Fruit fly (Drosophila melanogaster) whole organism, pupa: ENCODE measurements around the gene CG15546.

Source experiments
- CG10348 ChIP-seq: fragments of 200-800 bp; sonication (Bioruptor generic); IDR thresholded peaks from 2 replicates; pipeline ENCODE4 v1.3.6; 2022; ENCODE audit warnings: missing biosample characterization, missing genetic modification characterization
- CG12605 ChIP-seq: fragments of 200-800 bp; sonication (Bioruptor generic); IDR thresholded peaks from 2 replicates; pipeline ENCODE4 v1.3.6; 2022; ENCODE audit warnings: missing biosample characterization, missing genetic modification characterization
- CG13204 ChIP-seq: fragments of 200-800 bp; sonication (Bioruptor generic); optimal IDR thresholded peaks from 2 replicates; lab custom pipeline; 2018; ENCODE audit warnings: missing biosample characterization, mild to moderate bottlenecking, missing genetic modification characterization, moderate library complexity
- CG14655 ChIP-seq: fragments of 200-800 bp; sonication (Bioruptor generic); optimal IDR thresholded peaks from 3 replicates; lab custom pipeline; 2017; ENCODE audit warnings: mild to moderate bottlenecking, missing biosample characterization, missing genetic modification reagents, missing genetic modification characterization
- CG15710 ChIP-seq: fragments of 200-800 bp; sonication (Bioruptor generic); optimal IDR thresholded peaks from 2 replicates; lab custom pipeline; 2018; ENCODE audit warnings: missing biosample characterization, mild to moderate bottlenecking, missing genetic modification characterization, moderate library complexity
- CG17806 ChIP-seq: fragments of 200-800 bp; sonication (Bioruptor generic); optimal IDR thresholded peaks from 2 replicates; lab custom pipeline; 2018; ENCODE audit warnings: missing biosample characterization, mild to moderate bottlenecking, missing genetic modification characterization, moderate library complexity
- CG32121 ChIP-seq: fragments of 200-800 bp; sonication (Bioruptor generic); IDR thresholded peaks from 2 replicates; pipeline ENCODE4 v1.3.6; 2022; ENCODE audit warnings: missing biosample characterization, missing genetic modification characterization
- CG34367 ChIP-seq: fragments of 200-800 bp; sonication (Bioruptor generic); optimal IDR thresholded peaks from 2 replicates; lab custom pipeline; 2018; ENCODE audit warnings: missing biosample characterization, mild to moderate bottlenecking, missing genetic modification characterization
- CG4496 ChIP-seq: fragments of 200-800 bp; sonication (Bioruptor generic); IDR thresholded peaks from 3 replicates; pipeline ENCODE4 v1.3.6; 2022; ENCODE audit warnings: missing biosample characterization, missing genetic modification characterization
- CG8159 ChIP-seq: fragments of 200-800 bp; sonication (Bioruptor generic); optimal IDR thresholded peaks from 3 replicates; lab custom pipeline; 2018; ENCODE audit warnings: missing biosample characterization, mild to moderate bottlenecking, missing genetic modification characterization, moderate library complexity
- CG8301 ChIP-seq: fragments of 200-800 bp; sonication (Bioruptor generic); optimal IDR thresholded peaks from 2 replicates; lab custom pipeline; 2018; ENCODE audit warnings: missing biosample characterization, mild to moderate bottlenecking, missing genetic modification characterization
- CG9948 ChIP-seq: fragments of 200-800 bp; sonication (Bioruptor generic); optimal IDR thresholded peaks from 2 replicates; lab custom pipeline; 2018; ENCODE audit warnings: missing biosample characterization, mild to moderate bottlenecking, missing genetic modification characterization, moderate library complexity
- D1 ChIP-seq: fragments of 200-800 bp; sonication (Bioruptor generic); optimal IDR thresholded peaks from 2 replicates; lab custom pipeline; 2018; ENCODE audit warnings: missing biosample characterization, mild to moderate bottlenecking, missing genetic modification characterization, moderate library complexity
- EcR ChIP-seq: fragments of 200-800 bp; sonication (Bioruptor generic); optimal IDR thresholded peaks from 3 replicates; lab custom pipeline; 2019; ENCODE audit warnings: missing biosample characterization, missing genetic modification characterization, mild to moderate bottlenecking, moderate library complexity, missing genetic modification reagents
- Ets98B ChIP-seq: fragments of 200-800 bp; sonication (Bioruptor generic); IDR thresholded peaks from 2 replicates; pipeline ENCODE4 v1.3.6; 2022; ENCODE audit warnings: missing biosample characterization, missing genetic modification characterization
- Pif1A ChIP-seq: fragments of 200-800 bp; sonication (Bioruptor generic); optimal IDR thresholded peaks from 3 replicates; lab custom pipeline; 2016; ENCODE audit warnings: missing biosample characterization, missing genetic modification characterization
- Pif1B ChIP-seq: fragments of 200-800 bp; sonication (Bioruptor generic); optimal IDR thresholded peaks from 3 replicates; lab custom pipeline; 2016; ENCODE audit warnings: missing biosample characterization, missing genetic modification characterization
- Snoo ChIP-seq: fragments of 200-800 bp; sonication (Bioruptor generic); optimal IDR thresholded peaks from 3 replicates; lab custom pipeline; 2017; ENCODE audit warnings: missing biosample characterization, mild to moderate bottlenecking, missing genetic modification characterization, inconsistent platforms
- fd96Ca ChIP-seq: fragments of 200-800 bp; sonication (Bioruptor generic); IDR thresholded peaks from 3 replicates; pipeline ENCODE4 v1.3.6; 2022; ENCODE audit warnings: missing biosample characterization, missing genetic modification characterization
- gl ChIP-seq: fragments of 200-800 bp; sonication (Bioruptor generic); optimal IDR thresholded peaks from 2 replicates; lab custom pipeline; 2018; ENCODE audit warnings: missing biosample characterization, mild to moderate bottlenecking, missing genetic modification characterization
- rn ChIP-seq: fragments of 200-800 bp; sonication (Bioruptor generic); IDR thresholded peaks from 2 replicates; pipeline ENCODE4 v1.3.6; 2022; ENCODE audit warnings: missing biosample characterization, missing genetic modification characterization

The CG15546 gene

dm6 chr3R:30840741-30841140 lies 35.2 kb downstream of the CG15546 start:
- TF ChIP-seq CG8159 (tag; lab: Kevin White, UChicago) (no peak), CG13204 (peak; percentile 74), EcR (GFP tag; lab: Kevin White, UChicago) (peak; percentile 62)

dm6 chr3R:30833078-30833477 lies 42.9 kb downstream of the CG15546 start:
- peak; percentile 51 for TF ChIP-seq CG32121 (GFP tag; lab: Robert Waterston, UW)
- TF ChIP-seq rn, result no peak
- 0 out of 3 replicates have a peak, but pooled peaks have one; percentile 25 for TF ChIP-seq fd96Ca (GFP tag; lab: Robert Waterston, UW)
- TF ChIP-seq CG13204, result no peak
- peak; percentile 71 for TF ChIP-seq CG14655 (GFP tag; lab: Kevin White, UChicago)
- no peak for TF ChIP-seq gl (tag; lab: Kevin White, UChicago)
- TF ChIP-seq CG8301 (tag; lab: Kevin White, UChicago), result peak; percentile 73
- peak; percentile 18 for TF ChIP-seq CG34367 (tag; lab: Kevin White, UChicago)
- peak; percentile 43 for TF ChIP-seq CG17806 (tag; lab: Kevin White, UChicago)
- peak; percentile 52 for TF ChIP-seq EcR (GFP tag; lab: Kevin White, UChicago)
- TF ChIP-seq CG10348, result no peak
- TF ChIP-seq CG15710 (tag; lab: Kevin White, UChicago), result peak; percentile 20
- TF ChIP-seq CG8159 (tag; lab: Kevin White, UChicago), result peak; percentile 26
- peak; percentile 25 for TF ChIP-seq Pif1B
- peak; percentile 17; the same call in 1 of the 2 replicates for TF ChIP-seq CG12605 (GFP tag; lab: Robert Waterston, UW)
- peak; percentile 26 for TF ChIP-seq Pif1A (GFP tag; lab: Kevin White, UChicago)
- TF ChIP-seq Ets98B (GFP tag; lab: Robert Waterston, UW), result peak; percentile 35; the same call in 1 of the 2 replicates
- no peak for TF ChIP-seq Snoo (tag; lab: Kevin White, UChicago)
- peak; percentile 73 for TF ChIP-seq CG4496
- no peak for TF ChIP-seq D1
- TF ChIP-seq CG9948 (tag; lab: Kevin White, UChicago), result peak; percentile 53

- no peak for TF ChIP-seq CG12605 (GFP tag; lab: Robert Waterston, UW)
- TF ChIP-seq CG13204, result no peak
- TF ChIP-seq CG14655 (GFP tag; lab: Kevin White, UChicago), result no peak
- no peak for TF ChIP-seq Snoo (tag; lab: Kevin White, UChicago)
- no peak for TF ChIP-seq fd96Ca (GFP tag; lab: Robert Waterston, UW)
- no peak for TF ChIP-seq CG15710 (tag; lab: Kevin White, UChicago)
- no peak for TF ChIP-seq EcR (GFP tag; lab: Kevin White, UChicago)
- no peak for TF ChIP-seq Pif1B
- no peak for TF ChIP-seq CG10348
- TF ChIP-seq CG8301 (tag; lab: Kevin White, UChicago), result no peak
Measured at dm6 chr3R:30832130-30832529, 43.9 kb downstream of the CG15546 start.

dm6 chr3R:30828433-30829034 lies 47.5 kb downstream of the CG15546 start:
- no peak for TF ChIP-seq Pif1B
- peak; percentile 7 for TF ChIP-seq Snoo (tag; lab: Kevin White, UChicago)
- no peak for TF ChIP-seq CG8159 (tag; lab: Kevin White, UChicago)
- TF ChIP-seq CG9948 (tag; lab: Kevin White, UChicago), result no peak
- no peak for TF ChIP-seq CG8301 (tag; lab: Kevin White, UChicago)
- TF ChIP-seq CG10348, result no peak
- TF ChIP-seq rn, result no peak
- 0 out of 2 replicates have a peak, but pooled peaks have one; percentile 34 for TF ChIP-seq CG32121 (GFP tag; lab: Robert Waterston, UW)
- peak; percentile 44; the same call in 1 of the 2 replicates for TF ChIP-seq Ets98B (GFP tag; lab: Robert Waterston, UW)
- TF ChIP-seq CG17806 (tag; lab: Kevin White, UChicago), result no peak
- no peak for TF ChIP-seq CG34367 (tag; lab: Kevin White, UChicago)
- TF ChIP-seq CG13204, result no peak
- TF ChIP-seq fd96Ca (GFP tag; lab: Robert Waterston, UW), result no peak
- no peak for TF ChIP-seq D1
- no peak for TF ChIP-seq gl (tag; lab: Kevin White, UChicago)
- no peak for TF ChIP-seq CG14655 (GFP tag; lab: Kevin White, UChicago)
- TF ChIP-seq CG15710 (tag; lab: Kevin White, UChicago), result peak; percentile 1
- no peak for TF ChIP-seq EcR (GFP tag; lab: Kevin White, UChicago)
- no peak for TF ChIP-seq Pif1A (GFP tag; lab: Kevin White, UChicago)
- TF ChIP-seq CG4496, result no peak
- no peak for TF ChIP-seq CG12605 (GFP tag; lab: Robert Waterston, UW)

dm6 chr3R:30827544-30827943 lies 48.4 kb downstream of the CG15546 start, which contains the start of gene CG15544:
Gene CG15544, plus strand, starts transcription at chr3R:30827819.
- TF ChIP-seq Ets98B (GFP tag; lab: Robert Waterston, UW) (peak; percentile 19; the same call in 1 of the 2 replicates), CG14655 (GFP tag; lab: Kevin White, UChicago) (no peak), CG4496 (peak; percentile 62; the same call in 2 of the 3 replicates)
